Worm (Caenorhabditis elegans): ENCODE measurements around the gene srbc-37.
"Not testable (repeated sequence)": the region's sequence is repeated elsewhere in the genome, so short reads cannot be mapped to it uniquely, and the experiment has no call there.

DNA sequence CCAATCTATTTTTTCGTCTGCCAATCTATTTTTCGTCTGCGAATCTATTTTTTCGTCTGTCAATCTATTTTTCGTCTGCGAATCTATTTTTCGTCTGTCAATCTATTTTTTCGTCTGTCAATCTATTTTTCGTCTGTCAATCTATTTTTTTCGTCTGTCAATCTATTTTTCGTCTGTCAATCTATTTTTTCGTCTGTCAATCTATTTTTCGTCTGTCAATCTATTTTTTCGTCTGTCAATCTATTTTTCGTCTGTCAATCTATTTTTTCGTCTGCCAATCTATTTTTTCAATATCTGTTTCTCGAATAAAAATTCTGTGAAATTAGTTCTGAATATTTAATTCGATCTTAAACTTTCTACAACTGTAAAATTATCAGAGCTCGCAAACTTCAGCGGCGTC, 44.2 kb upstream of the srbc-37 start:
- TF ChIP-seq D2030.7 (GFP tag; IDR thresholded peaks at IDR 0.05); F37B4.10 (GFP tag; IDR thresholded peaks at IDR 0.05); ceh-40 (GFP tag; IDR thresholded peaks at IDR 0.05); hmg-1.2 (GFP tag; IDR thresholded peaks at IDR 0.05); ceh-27 (GFP tag; optimal IDR thresholded peaks at IDR 0.05); snpc-4 (GFP tag; optimal IDR thresholded peaks at IDR 0.05); snpc-4 (tag; optimal IDR thresholded peaks at IDR 0.05): not testable (repeated sequence)
